Worm (Caenorhabditis elegans): Measurements from ENCODE around the gene T16G12.6.

T16G12.6 gene

ce11 chrIII:10106390-10106789, 37.0 kb downstream of the T16G12.6 start, which contains the start of gene srt-55:
Gene srt-55, minus strand, starts transcription at chrIII:10106490.
- no peak for TF ChIP-seq dpl-1 (GFP tag; optimal IDR thresholded peaks at IDR 0.05)
- TF ChIP-seq D1046.2 (GFP tag; IDR thresholded peaks at IDR 0.05) = no peak
- TF ChIP-seq F44E2.7 (GFP tag; IDR thresholded peaks at IDR 0.05) = no peak
- TF ChIP-seq nhr-11 (tag; optimal IDR thresholded peaks at IDR 0.05) = no peak
- TF ChIP-seq spr-3 (GFP tag; optimal IDR thresholded peaks at IDR 0.05) = no peak
- no peak for TF ChIP-seq hif-1 (tag; optimal IDR thresholded peaks at IDR 0.05)

DNA sequence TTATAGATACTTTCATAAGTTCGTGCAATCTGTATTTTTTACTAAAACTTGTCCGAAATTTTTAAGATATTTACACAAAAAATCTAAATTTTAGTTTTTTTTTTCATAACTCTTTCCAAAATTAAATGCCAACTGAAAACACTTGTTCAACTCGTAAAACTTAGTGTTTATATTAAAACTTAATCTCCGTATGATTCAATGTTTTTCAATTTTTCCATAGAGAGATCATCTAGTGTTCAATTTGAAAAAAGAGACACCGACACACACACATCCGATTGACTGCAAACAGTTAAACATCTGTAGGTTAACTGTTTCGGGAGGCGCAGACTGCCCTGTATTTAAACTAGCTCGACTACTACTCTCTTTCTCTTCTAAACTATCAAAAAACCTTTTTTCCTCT, 39.6 kb downstream of the T16G12.6 start, which contains the start of gene T16H12.9:
Gene T16H12.9 (plus strand): TSS at position 301 of the 400 bp plus-strand sequence.
- no peak for TF ChIP-seq R02D3.7 (tag; optimal IDR thresholded peaks at IDR 0.05)
- TF ChIP-seq F49E8.2 (tag; optimal IDR thresholded peaks at IDR 0.05; ENCODE audit: borderline replicate concordance) = no peak
- TF ChIP-seq zfp-3 (GFP tag; conservative IDR thresholded peaks at IDR 0.05) = no peak
- TF ChIP-seq dve-1 (tag; optimal IDR thresholded peaks at IDR 0.05; ENCODE audit: insufficient read depth) = no peak

ce11 chrIII:10112958-10113357, 43.6 kb downstream of the T16G12.6 start, which contains the start of gene vps-29:
Gene vps-29, minus strand, starts transcription at chrIII:10113058.
- TF ChIP-seq unc-39 (tag; optimal IDR thresholded peaks at IDR 0.05) = no peak
- TF ChIP-seq nhr-77 (tag; optimal IDR thresholded peaks at IDR 0.05) = no peak
- no peak for TF ChIP-seq D1046.2 (GFP tag; IDR thresholded peaks at IDR 0.05)
- no peak for TF ChIP-seq nhr-237 (tag; optimal IDR thresholded peaks at IDR 0.05)
- no peak for TF ChIP-seq jun-1 (tag; optimal IDR thresholded peaks at IDR 0.05)
- no peak for TF ChIP-seq lin-1 (GFP tag; IDR thresholded peaks at IDR 0.05)
- TF ChIP-seq R02D3.7 (tag; optimal IDR thresholded peaks at IDR 0.05) = no peak
- TF ChIP-seq hlh-30 (tag; optimal IDR thresholded peaks at IDR 0.05; ENCODE audit: insufficient read depth) = no peak
- TF ChIP-seq cey-2 (tag; optimal IDR thresholded peaks at IDR 0.05; ENCODE audit: borderline replicate concordance, insufficient read depth) = no peak
- no peak for TF ChIP-seq Y5F2A.4 (GFP tag; optimal IDR thresholded peaks at IDR 0.05)
- no peak for TF ChIP-seq ztf-11 (tag; optimal IDR thresholded peaks at IDR 0.05)
- no peak for TF ChIP-seq lin-13 (GFP tag; optimal IDR thresholded peaks at IDR 0.05)
- no peak for TF ChIP-seq nhr-42 (GFP tag; IDR thresholded peaks at IDR 0.05)
- TF ChIP-seq spr-3 (GFP tag; optimal IDR thresholded peaks at IDR 0.05) = no peak
- no peak for TF ChIP-seq rbr-2 (tag; optimal IDR thresholded peaks at IDR 0.05)
- no peak for TF ChIP-seq egl-27 (tag; optimal IDR thresholded peaks at IDR 0.05)

DNA sequence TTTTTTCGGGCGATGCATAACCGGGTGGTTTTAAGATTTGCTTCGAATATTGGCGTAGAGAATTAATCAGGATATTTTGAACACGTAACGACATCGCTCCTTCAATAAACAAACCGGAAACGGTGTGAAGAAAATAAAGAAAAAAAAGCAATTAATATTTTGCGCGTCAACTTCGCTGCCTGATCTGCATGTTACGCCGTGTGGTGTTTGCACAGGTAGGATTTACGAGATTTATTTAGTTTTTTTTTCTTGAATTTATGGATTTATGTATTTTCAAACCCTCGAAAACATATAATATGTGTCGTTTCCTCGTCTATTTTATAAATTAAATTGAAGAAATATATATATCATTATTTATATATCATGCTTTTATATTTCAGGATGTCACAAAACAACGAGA, 45.3 kb downstream of the T16G12.6 start, which contains the start of the genes ZK1128.1 and mett-10:
Gene ZK1128.1 (minus strand): TSS at position 99 of the 400 bp plus-strand sequence.
Gene mett-10 (plus strand): TSS at position 375 of the 400 bp plus-strand sequence.
- peak; percentile 45 for TF ChIP-seq mes-2 (tag; optimal IDR thresholded peaks at IDR 0.05; ENCODE audit: poor library complexity, severe bottlenecking)
- TF ChIP-seq lsy-2 (tag; optimal IDR thresholded peaks at IDR 0.05) = peak in 1 of 2 experiments; percentile 68
- TF ChIP-seq dpl-1 (GFP tag; optimal IDR thresholded peaks at IDR 0.05) = peak; percentile 33
- TF ChIP-seq mxl-3 (GFP tag; optimal IDR thresholded peaks at IDR 0.05) = no peak
- 0 out of 2 replicates have a peak, but pooled peaks have one; percentile 13 for TF ChIP-seq hmg-1.1 (GFP tag; IDR thresholded peaks at IDR 0.05)
- peak; percentile 61 for TF ChIP-seq R02D3.7 (tag; optimal IDR thresholded peaks at IDR 0.05)
- peak; percentile 9 for TF ChIP-seq dve-1 (tag; optimal IDR thresholded peaks at IDR 0.05; ENCODE audit: insufficient read depth)
- no peak for TF ChIP-seq ceh-62 (tag; optimal IDR thresholded peaks at IDR 0.05)

ce11 chrIII:10118818-10119217, 49.4 kb downstream of the T16G12.6 start, which contains the start of gene ZK1128.3:
Gene ZK1128.3, minus strand, starts transcription at chrIII:10118918.
- no peak for TF ChIP-seq sdz-12 (GFP tag; optimal IDR thresholded peaks at IDR 0.05)
- no peak for TF ChIP-seq dmd-6 (GFP tag; IDR thresholded peaks at IDR 0.05)
- no peak for TF ChIP-seq ces-1 (GFP tag; optimal IDR thresholded peaks at IDR 0.05)
